Worm (Caenorhabditis elegans) whole organism, L4 larva: ENCODE measurements around the gene ppk-3.

Experiments used
- Y48G9A.11 ChIP-seq: fragments of 200-800 bp; sonication (Bioruptor generic); IDR thresholded peaks from 2 replicates; pipeline ENCODE4 v1.3.6; 2022; ENCODE audit warnings: missing genetic modification reagents, missing genetic modification characterization, missing compliant biosample characterization
- ceh-32 ChIP-seq: sonication (generic microtip); optimal IDR thresholded peaks from 2 replicates; lab custom pipeline; 2016; ENCODE audit warnings: mild to moderate bottlenecking, missing genetic modification characterization, missing compliant biosample characterization; ENCODE audit not compliant: poor library complexity
- daf-12 ChIP-seq: fragments of 150-350 bp; optimal IDR thresholded peaks from 2 replicates; lab custom pipeline; 2014; ENCODE audit warnings: missing biosample characterization, missing genetic modification reagents, missing genetic modification characterization
- fos-1 ChIP-seq: fragments of 150-350 bp; optimal IDR thresholded peaks from 2 replicates; lab custom pipeline; 2014; ENCODE audit warnings: missing biosample characterization, missing genetic modification characterization
- nhr-76 ChIP-seq: fragments of 150-350 bp; optimal IDR thresholded peaks from 2 replicates; lab custom pipeline; 2014; ENCODE audit warnings: missing biosample characterization, missing genetic modification characterization
- pha-4 ChIP-seq, 2 experiments: fragments of 150-350 bp in 1 of 2; fragments of 200-800 bp in 1 of 2; sonication (Bioruptor generic) in 1 of 2; IDR thresholded peaks in 1 of 2; optimal IDR thresholded peaks in 1 of 2; 2 replicates each; pipeline versions ENCODE4 v1.3.6 to Lab custom; 2014 to 2022; ENCODE audit warnings: missing genetic modification characterization in 2 of 2, missing genetic modification reagents in 2 of 2, missing biosample characterization in 1 of 2, missing compliant biosample characterization in 1 of 2
- unc-62 ChIP-seq, 3 experiments: fragments of 150-350 bp in 1 of 3; sonication (generic microtip); optimal IDR thresholded peaks in 2 of 3; peaks in 1 of 3; 1 replicate in 1 of 3; 2 replicates in 2 of 3; lab custom pipeline; 2014 to 2017; ENCODE audit warnings: missing biosample characterization in 3 of 3, missing genetic modification characterization in 3 of 3, missing genetic modification reagents in 3 of 3, missing genotype in 1 of 3

DNA sequence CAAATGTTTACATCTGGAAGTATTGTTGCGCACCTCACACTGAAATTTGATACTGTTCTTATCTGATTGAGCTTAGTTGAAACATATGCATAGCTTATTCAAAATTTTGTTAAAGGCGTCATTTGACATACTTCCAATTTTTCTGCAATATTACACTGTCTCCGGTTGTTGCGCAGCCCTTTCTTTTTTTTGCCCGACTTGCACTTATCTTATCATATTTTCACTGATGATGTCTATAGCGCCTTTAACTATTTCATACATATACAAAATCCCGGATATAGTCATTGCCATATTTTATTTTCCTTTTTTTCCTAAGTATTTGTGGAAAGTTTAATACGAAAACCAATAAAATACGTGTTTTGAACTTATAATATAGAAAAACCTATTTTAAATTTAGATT lies 31.3 kb upstream of the ppk-3 start:
- TF ChIP-seq fos-1 (no peak), Y48G9A.11 (GFP tag; lab: Robert Waterston, UW) (no peak), nhr-76 (tag; lab: Kevin White, UChicago) (no peak), ceh-32 (tag; lab: Kevin White, UChicago) (no peak), unc-62 (GFP tag; optimal IDR thresholded peaks at IDR 0.05 in 1 of 2; lab: Kevin White, UChicago) (no peak), unc-62 (tag; optimal IDR thresholded peaks at IDR 0.05; lab: Kevin White, UChicago) (no peak), pha-4 (GFP tag; IDR thresholded peaks at IDR 0.05; lab: Robert Waterston, UW) (no peak), pha-4 (tag; optimal IDR thresholded peaks at IDR 0.05; lab: Kevin White, UChicago) (no peak), daf-12 (tag; lab: Kevin White, UChicago) (no peak)
